Worm (Caenorhabditis elegans) whole organism, mixed stage, embryonic: ENCODE measurements around the gene Y45G5AM.6.

Experiments used
- blmp-1 ChIP-seq: fragments of 150-350 bp; optimal IDR thresholded peaks from 2 replicates; lab custom pipeline; 2014; ENCODE audit warnings: missing biosample characterization, missing genetic modification characterization
- elt-3 ChIP-seq: fragments of 150-350 bp; optimal IDR thresholded peaks from 2 replicates; lab custom pipeline; 2014; ENCODE audit warnings: missing biosample characterization, missing genetic modification characterization
- lin-13 ChIP-seq: fragments of 150-350 bp; optimal IDR thresholded peaks from 2 replicates; lab custom pipeline; 2014; ENCODE audit warnings: missing biosample characterization, missing genetic modification characterization
- mab-5 ChIP-seq: fragments of 150-350 bp; optimal IDR thresholded peaks from 2 replicates; lab custom pipeline; 2014; ENCODE audit warnings: missing biosample characterization, missing genetic modification characterization
- nhr-237 ChIP-seq: fragments of 150-350 bp; optimal IDR thresholded peaks from 2 replicates; lab custom pipeline; 2014; ENCODE audit warnings: missing biosample characterization, missing genetic modification characterization
- nhr-28 ChIP-seq: fragments of 150-350 bp; optimal IDR thresholded peaks from 2 replicates; lab custom pipeline; 2014; ENCODE audit warnings: missing biosample characterization, missing genetic modification characterization
- nhr-76 ChIP-seq: sonication (generic microtip); optimal IDR thresholded peaks from 2 replicates; lab custom pipeline; 2017; ENCODE audit warnings: missing biosample characterization, missing genetic modification characterization
- pha-4 ChIP-seq: fragments of 150-350 bp; optimal IDR thresholded peaks from 2 replicates; lab custom pipeline; 2018; ENCODE audit warnings: missing biosample characterization, missing genetic modification reagents, missing genetic modification characterization
- snpc-4 ChIP-seq: fragments of 150-350 bp; optimal IDR thresholded peaks from 2 replicates; lab custom pipeline; 2014; ENCODE audit warnings: missing biosample characterization, missing genetic modification characterization
- sptf-1 ChIP-seq: sonication (generic microtip); optimal IDR thresholded peaks from 2 replicates; lab custom pipeline; 2017; ENCODE audit warnings: mild to moderate bottlenecking, missing genetic modification characterization, moderate library complexity, missing compliant biosample characterization

ce11 chrV:4143034-4143433, 9.1 kb downstream of the Y45G5AM.6 start:
- TF ChIP-seq mab-5 (tag; lab: Kevin White, UChicago), result no peak
- TF ChIP-seq elt-3 (tag; lab: Kevin White, UChicago), result no peak
- no peak for TF ChIP-seq pha-4 (tag; lab: Kevin White, UChicago)
- no peak for TF ChIP-seq lin-13 (tag; lab: Kevin White, UChicago)
- no peak for TF ChIP-seq nhr-76
- TF ChIP-seq blmp-1 (tag; lab: Kevin White, UChicago), result no peak
- TF ChIP-seq snpc-4 (tag; lab: Kevin White, UChicago), result no peak
- peak; percentile 9 for TF ChIP-seq nhr-237
- no peak for TF ChIP-seq sptf-1 (tag; lab: Kevin White, UChicago)
- no peak for TF ChIP-seq nhr-28
